Worm (Caenorhabditis elegans): ENCODE measurements around the gene cyp-14A2.
A peak's percentile ranks its signal among the peaks of the same experiment; 100 is the strongest.

Gene cyp-14A2

DNA sequence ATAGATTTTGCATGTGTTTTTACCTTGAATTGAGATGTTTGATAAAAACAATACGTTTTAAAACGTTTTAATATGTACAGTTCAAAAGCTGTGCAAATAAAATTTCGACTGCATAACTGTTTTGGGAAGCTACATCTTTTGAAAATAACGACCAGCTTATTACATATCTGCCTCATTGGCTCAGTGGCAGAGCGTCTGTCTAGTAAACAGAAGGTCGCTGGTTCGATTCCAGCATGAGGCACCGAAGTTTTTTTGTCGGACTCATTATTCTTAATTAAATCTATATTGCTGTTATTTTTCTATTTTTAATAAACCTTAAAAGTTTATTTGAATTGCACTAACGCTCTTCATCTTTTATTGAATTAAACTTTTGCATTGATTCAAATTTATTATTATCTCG lies 23.5 kb upstream of the cyp-14A2 start (continued):
- TF ChIP-seq bed-1 (GFP tag; IDR thresholded peaks at IDR 0.05) = no peak
- TF ChIP-seq tbp1 (GFP tag; optimal IDR thresholded peaks at IDR 0.05) = peak; percentile 83
- no peak for TF ChIP-seq let-607 (tag; optimal IDR thresholded peaks at IDR 0.05)
- no peak for TF ChIP-seq somi-1 (GFP tag; optimal IDR thresholded peaks at IDR 0.05)
- peak; percentile 41; the same call in 1 of the 2 replicates for TF ChIP-seq D2030.7 (GFP tag; IDR thresholded peaks at IDR 0.05)
- TF ChIP-seq lir-1 (GFP tag; conservative IDR thresholded peaks at IDR 0.05) = no peak
- TF ChIP-seq pbrm-1 (GFP tag; IDR thresholded peaks at IDR 0.05) = peak; percentile 31; the same call in 1 of the 2 replicates
- no peak for TF ChIP-seq F39B2.1 (GFP tag; IDR thresholded peaks at IDR 0.05)
- no peak for TF ChIP-seq ztf-6 (GFP tag; IDR thresholded peaks at IDR 0.05)
- no peak for TF ChIP-seq F22D6.2 (tag; optimal IDR thresholded peaks at IDR 0.05)
- no peak for TF ChIP-seq K12H6.12 (tag; optimal IDR thresholded peaks at IDR 0.05)
- no peak for TF ChIP-seq ztf-18 (tag; optimal IDR thresholded peaks at IDR 0.05)
- no peak for TF ChIP-seq lsy-27 (tag; optimal IDR thresholded peaks at IDR 0.05; ENCODE audit: borderline replicate concordance, insufficient read depth)
- TF ChIP-seq Y79H2A.3 (GFP tag; conservative IDR thresholded peaks at IDR 0.05) = no peak
- TF ChIP-seq him-1 (tag; optimal IDR thresholded peaks at IDR 0.05) = peak; percentile 40
- no peak for TF ChIP-seq snpc-1.3 (tag; optimal IDR thresholded peaks at IDR 0.05; ENCODE audit: insufficient read depth)
- no peak for TF ChIP-seq ztf-25 (GFP tag; IDR thresholded peaks at IDR 0.05)
- TF ChIP-seq hlh-12 (tag; optimal IDR thresholded peaks at IDR 0.05) = no peak
- TF ChIP-seq Y56A3A.18 (GFP tag; IDR thresholded peaks at IDR 0.05) = no peak
- no peak for TF ChIP-seq unc-130 (GFP tag; optimal IDR thresholded peaks at IDR 0.05)
- TF ChIP-seq snpc-1.1 (tag; optimal IDR thresholded peaks at IDR 0.05; ENCODE audit: insufficient read depth) = peak; percentile 29
- TF ChIP-seq ccch-3 (GFP tag; optimal IDR thresholded peaks at IDR 0.05) = no peak
- TF ChIP-seq C06A6.2 (GFP tag; conservative IDR thresholded peaks at IDR 0.05) = no peak

ce11 chrX:13291506-13291905 lies 22.0 kb upstream of the cyp-14A2 start, which contains the start of gene srd-38:
TSS of gene srd-38 (plus strand) at chrX:13291806.
- TF ChIP-seq ceh-100 (GFP tag; IDR thresholded peaks at IDR 0.05) (no peak), xnd-1 (tag; optimal IDR thresholded peaks at IDR 0.05) (no peak), snpc-1.3 (tag; optimal IDR thresholded peaks at IDR 0.05; ENCODE audit: insufficient read depth) (no peak), F37B4.10 (GFP tag; IDR thresholded peaks at IDR 0.05) (no peak), nhr-120 (GFP tag; IDR thresholded peaks at IDR 0.05) (no peak), Y53G8AR.9 (GFP tag; conservative IDR thresholded peaks at IDR 0.05) (no peak), F23B12.7 (tag; optimal IDR thresholded peaks at IDR 0.05; ENCODE audit: insufficient read depth) (no peak), F52B5.7 (tag; optimal IDR thresholded peaks at IDR 0.05) (no peak), egrh-3 (GFP tag; IDR thresholded peaks at IDR 0.05) (no peak), nhr-179 (tag; optimal IDR thresholded peaks at IDR 0.05) (no peak), nhr-27 (tag; optimal IDR thresholded peaks at IDR 0.05) (no peak), lin-26 (GFP tag; IDR thresholded peaks at IDR 0.05) (no peak), let-607 (tag; optimal IDR thresholded peaks at IDR 0.05) (no peak), rcor-1 (GFP tag; IDR thresholded peaks at IDR 0.05) (no peak)

ce11 chrX:13290531-13290930 lies 21.0 kb upstream of the cyp-14A2 start, which contains the start of gene R04D3.3:
TSS of gene R04D3.3 (minus strand) at chrX:13290631.
- no peak for TF ChIP-seq dox-1 (GFP tag; IDR thresholded peaks at IDR 0.05)
- TF ChIP-seq efl-1 (GFP tag; optimal IDR thresholded peaks at IDR 0.05) = peak; percentile 61
- 0 out of 2 replicates have a peak, but pooled peaks have one; percentile 22 for TF ChIP-seq D2030.7 (GFP tag; IDR thresholded peaks at IDR 0.05)
